Worm (Caenorhabditis elegans) whole organism, L4/young adult: ENCODE results near the gene fbxc-49.

Source experiments
- W03F9.2 ChIP-seq: fragments of 150-350 bp; optimal IDR thresholded peaks from 2 replicates; lab custom pipeline; 2014; ENCODE audit warnings: missing biosample characterization, missing genetic modification characterization
- dao-5 ChIP-seq: sonication (generic microtip); optimal IDR thresholded peaks from 2 replicates; lab custom pipeline; 2016; ENCODE audit warnings: missing genotype, missing genetic modification characterization, moderate library complexity, missing compliant biosample characterization
- him-1 ChIP-seq: sonication (generic microtip); optimal IDR thresholded peaks from 2 replicates; lab custom pipeline; 2016; ENCODE audit warnings: missing genotype, missing genetic modification reagents, missing genetic modification characterization, missing compliant biosample characterization

The fbxc-49 gene

ce11 chrII:2080425-2080824 is 3.5 kb upstream of the fbxc-49 start, which contains the start of gene F07E5.9:
Gene F07E5.9 (minus strand): TSS chrII:2080525.
- TF ChIP-seq dao-5 (tag; lab: Kevin White, UChicago) (no peak), him-1 (no peak), W03F9.2 (tag; lab: Kevin White, UChicago) (no peak)

ce11 chrII:2081257-2081656 is 2.7 kb upstream of the fbxc-49 start, which contains the start of gene T16A1.4:
Gene T16A1.4 (plus strand): TSS chrII:2081557.
- TF ChIP-seq W03F9.2 (tag; lab: Kevin White, UChicago) (no peak), him-1 (no peak), dao-5 (tag; lab: Kevin White, UChicago) (no peak)

- TF ChIP-seq dao-5 (tag; lab: Kevin White, UChicago) (no peak), him-1 (no peak), W03F9.2 (tag; lab: Kevin White, UChicago) (no peak)
These were observed 3.3 kb downstream of the fbxc-49 start for ce11 chrII:2087206-2087605.

ce11 chrII:2090605-2091004 is 6.7 kb downstream of the fbxc-49 start, which contains the start of gene trpl-5:
Gene trpl-5 (minus strand): TSS chrII:2090636.
- TF ChIP-seq dao-5 (tag; lab: Kevin White, UChicago) (no peak), W03F9.2 (tag; lab: Kevin White, UChicago) (no peak), him-1 (no peak)

- TF ChIP-seq him-1 (no peak), W03F9.2 (tag; lab: Kevin White, UChicago) (no peak), dao-5 (tag; lab: Kevin White, UChicago) (no peak)
These were observed 8.0 kb downstream of the fbxc-49 start, which contains the start of gene T16A1.10 for ce11 chrII:2091972-2092371. Gene T16A1.10 (minus strand): TSS chrII:2092094.

- TF ChIP-seq him-1 (no peak), dao-5 (tag; lab: Kevin White, UChicago) (no peak), W03F9.2 (tag; lab: Kevin White, UChicago) (no peak)
These were observed 9.6 kb downstream of the fbxc-49 start, which contains the start of gene fbxb-37 for ce11 chrII:2093456-2093926. Gene fbxb-37 (minus strand): TSS chrII:2093876.

ce11 chrII:2094924-2095650 is 11.2 kb downstream of the fbxc-49 start, which contains the start of gene T16A1.2:
Gene T16A1.2 (plus strand): TSS chrII:2095600.
- no peak for TF ChIP-seq dao-5 (tag; lab: Kevin White, UChicago)
- no peak for TF ChIP-seq him-1
- no peak for TF ChIP-seq W03F9.2 (tag; lab: Kevin White, UChicago)

- TF ChIP-seq W03F9.2 (tag; lab: Kevin White, UChicago) (no peak), dao-5 (tag; lab: Kevin White, UChicago) (no peak), him-1 (no peak)
These were observed 15.4 kb downstream of the fbxc-49 start, which contains the start of gene math-42 for ce11 chrII:2099139-2099976. Gene math-42 (plus strand): TSS chrII:2099926.

- TF ChIP-seq dao-5 (tag; lab: Kevin White, UChicago): no peak
- no peak for TF ChIP-seq him-1
- no peak for TF ChIP-seq W03F9.2 (tag; lab: Kevin White, UChicago)
These were observed 24.4 kb downstream of the fbxc-49 start, which contains the start of gene R52.4 for ce11 chrII:2108295-2108694. Gene R52.4 (minus strand): TSS chrII:2108395.

ce11 chrII:2109943-2110342 is 26.0 kb downstream of the fbxc-49 start, which contains the start of gene R52.5:
Gene R52.5 (minus strand): TSS chrII:2110043.
- no peak for TF ChIP-seq him-1

- TF ChIP-seq dao-5 (tag; lab: Kevin White, UChicago) (no peak), him-1 (no peak), W03F9.2 (tag; lab: Kevin White, UChicago) (no peak)
These were observed 29.0 kb downstream of the fbxc-49 start, which contains the start of gene R52.6 for ce11 chrII:2112948-2113347. Gene R52.6 (minus strand): TSS chrII:2113048.

ce11 chrII:2114488-2114887 is 30.6 kb downstream of the fbxc-49 start:
- TF ChIP-seq W03F9.2 (tag; lab: Kevin White, UChicago) (no peak), him-1 (no peak), dao-5 (tag; lab: Kevin White, UChicago) (no peak)

- TF ChIP-seq W03F9.2 (tag; lab: Kevin White, UChicago) (no peak), him-1 (no peak), dao-5 (tag; lab: Kevin White, UChicago) (no peak)
These were observed 32.9 kb downstream of the fbxc-49 start, which contains the start of gene srh-195 for ce11 chrII:2116794-2117193. Gene srh-195 (minus strand): TSS chrII:2116894.
